Worm (Caenorhabditis elegans) whole organism, late embryonic: Measurements from ENCODE around the gene vps-18.

Experiments
- C08G9.2 ChIP-seq: sonication (generic microtip); optimal IDR thresholded peaks from 2 replicates; lab custom pipeline; 2016; ENCODE audit warnings: mild to moderate bottlenecking, missing genetic modification characterization, moderate library complexity, missing compliant biosample characterization
- ceh-30 ChIP-seq: fragments of 150-350 bp; optimal IDR thresholded peaks from 2 replicates; lab custom pipeline; 2014; ENCODE audit warnings: missing biosample characterization, missing genetic modification characterization
- elt-2 ChIP-seq: sonication (generic microtip); optimal IDR thresholded peaks from 2 replicates; lab custom pipeline; 2016; ENCODE audit warnings: missing genetic modification reagents, missing genetic modification characterization, missing compliant biosample characterization
- fkh-10 ChIP-seq: fragments of 150-350 bp; optimal IDR thresholded peaks from 2 replicates; lab custom pipeline; 2014; ENCODE audit warnings: missing biosample characterization, missing genetic modification reagents, missing genetic modification characterization
- nhr-232 ChIP-seq: sonication (generic microtip); optimal IDR thresholded peaks from 2 replicates; lab custom pipeline; 2016; ENCODE audit warnings: missing genetic modification characterization, missing compliant biosample characterization
- pag-3 ChIP-seq: sonication (generic microtip); optimal IDR thresholded peaks from 2 replicates; lab custom pipeline; 2016; ENCODE audit warnings: missing compliant biosample characterization, missing genetic modification characterization, borderline replicate concordance

DNA sequence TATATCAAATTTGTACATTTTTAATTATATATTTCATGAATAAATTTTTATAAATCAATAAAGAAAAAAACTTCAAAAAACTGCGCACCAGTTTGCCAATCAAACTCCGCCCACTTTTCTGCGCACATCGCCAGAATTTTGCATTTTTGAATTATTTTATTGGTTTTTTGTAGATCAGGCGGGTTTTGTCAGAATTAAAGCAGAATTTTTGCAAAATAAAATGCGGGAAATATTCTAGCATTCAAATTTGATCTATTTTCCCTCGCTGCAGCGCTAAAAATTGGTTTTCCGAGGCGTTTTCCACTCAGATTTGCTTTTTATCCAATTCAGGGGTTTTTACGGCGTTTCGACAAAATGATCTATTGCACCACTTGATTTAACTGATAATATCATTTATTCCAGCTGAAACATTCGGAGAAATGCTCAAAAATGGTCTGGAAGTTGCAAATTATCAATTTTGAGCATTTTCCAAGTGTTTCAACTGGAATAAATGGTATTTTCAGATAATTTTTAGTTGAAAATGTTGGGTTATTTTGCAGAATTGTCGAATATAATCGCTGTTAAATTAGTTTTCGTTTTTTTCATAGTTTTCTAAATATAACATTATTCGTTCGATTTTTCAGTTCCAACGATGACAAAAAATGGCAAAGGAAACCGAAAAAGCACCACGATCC, 10.2 kb downstream of the vps-18 start, which contains the start of gene W06B4.1:
- TF ChIP-seq pag-3 (tag; lab: Kevin White, UChicago) (no peak), nhr-232 (no peak), ceh-30 (tag; lab: Kevin White, UChicago) (no peak), elt-2 (no peak), C08G9.2 (tag; lab: Kevin White, UChicago) (no peak), fkh-10 (GFP tag; lab: Kevin White, UChicago) (no peak)
